Fruit fly (Drosophila melanogaster) Kc167 (cell line): ENCODE results near the gene cona.

Experiments
- Myc ChIP-seq: fragments of >200 bp; optimal IDR thresholded peaks from 2 replicates; lab custom pipeline; 2017; ENCODE audit warnings: missing external identifiers
- Sin3A ChIP-seq: fragments of >200 bp; optimal IDR thresholded peaks from 2 replicates; lab custom pipeline; 2018; ENCODE audit warnings: missing external identifiers
- h ChIP-seq: fragments of >200 bp; optimal IDR thresholded peaks from 3 replicates; lab custom pipeline; 2018; ENCODE audit warnings: missing external identifiers
- insv ChIP-seq: fragments of >200 bp; optimal IDR thresholded peaks from 3 replicates; lab custom pipeline; 2018; ENCODE audit warnings: missing external identifiers
- psq ChIP-seq: fragments of >200 bp; optimal IDR thresholded peaks from 2 replicates; lab custom pipeline; 2017; ENCODE audit warnings: missing external identifiers
- ttk ChIP-seq: sonication (Bioruptor generic); optimal IDR thresholded peaks from 2 replicates; lab custom pipeline; 2017; ENCODE audit warnings: missing external identifiers

The cona gene

dm6 chr3R:18385593-18385992 is at the start of gene cona:
TSS of gene cona (plus strand) at chr3R:18385828.
- TF ChIP-seq h (lab: Kevin White, UChicago) (no peak), insv (lab: Kevin White, UChicago) (no peak), Sin3A (lab: Kevin White, UChicago) (no peak), psq (no peak), ttk (lab: Kevin White, UChicago) (no peak), Myc (lab: Kevin White, UChicago) (no peak)

- TF ChIP-seq psq (no peak), Myc (lab: Kevin White, UChicago) (no peak)
Observed at dm6 chr3R:18338493-18338892, 47.1 kb upstream of the cona start.

DNA sequence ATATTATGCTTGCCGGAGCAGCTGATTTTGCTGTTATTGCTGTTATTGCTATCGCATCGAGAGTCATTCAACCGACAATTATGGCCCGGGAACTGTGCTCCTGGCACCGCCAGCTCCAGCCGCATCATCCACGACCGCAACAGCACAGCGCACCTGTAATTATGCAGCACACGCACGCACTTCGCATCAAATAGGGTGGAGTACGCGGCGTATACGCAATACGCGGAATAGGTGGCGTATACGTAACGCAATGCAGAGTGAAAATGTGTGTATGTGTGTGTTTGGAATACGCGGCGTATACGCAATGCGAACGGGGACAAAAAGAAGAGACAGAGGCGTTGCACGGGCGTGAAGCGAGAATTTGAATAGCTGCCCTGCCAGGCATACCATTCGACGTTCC is 29.8 kb upstream of the cona start:
- TF ChIP-seq Myc (lab: Kevin White, UChicago) (no peak), Sin3A (lab: Kevin White, UChicago) (no peak), ttk (lab: Kevin White, UChicago) (no peak), h (lab: Kevin White, UChicago) (no peak)

DNA sequence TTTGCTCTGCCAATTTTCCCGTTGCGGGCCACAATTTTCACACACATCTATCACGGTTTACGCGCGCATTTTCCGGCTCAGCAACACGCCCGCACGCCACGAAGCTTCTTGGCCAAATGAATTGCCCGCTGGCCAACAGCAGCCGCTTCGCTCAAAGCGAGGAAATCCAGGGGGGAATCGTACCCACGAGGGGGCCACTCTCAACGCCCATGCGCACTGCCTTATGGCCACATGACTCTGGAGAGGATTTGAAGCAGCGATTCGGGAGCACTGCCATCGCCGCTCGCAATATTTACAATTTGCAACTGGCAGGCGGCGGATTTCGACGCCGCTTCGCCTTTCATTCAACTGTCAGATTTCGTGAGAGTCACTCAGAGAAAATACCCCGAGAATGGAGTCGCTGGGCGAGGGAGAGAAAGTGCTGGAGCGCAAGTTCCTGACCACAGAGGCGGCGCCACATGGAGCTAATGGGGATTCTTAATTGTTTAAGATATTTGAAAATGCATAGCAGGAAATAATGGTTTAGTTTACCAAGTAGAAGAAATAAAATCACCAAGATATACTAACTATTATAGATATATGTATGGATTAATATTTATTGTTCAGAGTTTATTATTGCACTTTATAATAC is 24.9 kb upstream of the cona start, which contains the start of gene CG15803:
Gene CG15803 (minus strand): TSS at position 99 of the 631 bp plus-strand sequence.
- TF ChIP-seq h (lab: Kevin White, UChicago): no peak
- TF ChIP-seq ttk (lab: Kevin White, UChicago): no peak
- TF ChIP-seq psq: no peak
- TF ChIP-seq Myc (lab: Kevin White, UChicago): no peak
- TF ChIP-seq insv (lab: Kevin White, UChicago): no peak
- TF ChIP-seq Sin3A (lab: Kevin White, UChicago): no peak

- no peak for TF ChIP-seq psq
- TF ChIP-seq ttk (lab: Kevin White, UChicago): no peak
- no peak for TF ChIP-seq h (lab: Kevin White, UChicago)
- TF ChIP-seq insv (lab: Kevin White, UChicago): no peak
- TF ChIP-seq Myc (lab: Kevin White, UChicago): no peak
- no peak for TF ChIP-seq Sin3A (lab: Kevin White, UChicago)
Observed at dm6 chr3R:18361694-18362093, 23.9 kb upstream of the cona start, which contains the start of gene hmw. TSS of gene hmw (plus strand) at chr3R:18361994.

DNA sequence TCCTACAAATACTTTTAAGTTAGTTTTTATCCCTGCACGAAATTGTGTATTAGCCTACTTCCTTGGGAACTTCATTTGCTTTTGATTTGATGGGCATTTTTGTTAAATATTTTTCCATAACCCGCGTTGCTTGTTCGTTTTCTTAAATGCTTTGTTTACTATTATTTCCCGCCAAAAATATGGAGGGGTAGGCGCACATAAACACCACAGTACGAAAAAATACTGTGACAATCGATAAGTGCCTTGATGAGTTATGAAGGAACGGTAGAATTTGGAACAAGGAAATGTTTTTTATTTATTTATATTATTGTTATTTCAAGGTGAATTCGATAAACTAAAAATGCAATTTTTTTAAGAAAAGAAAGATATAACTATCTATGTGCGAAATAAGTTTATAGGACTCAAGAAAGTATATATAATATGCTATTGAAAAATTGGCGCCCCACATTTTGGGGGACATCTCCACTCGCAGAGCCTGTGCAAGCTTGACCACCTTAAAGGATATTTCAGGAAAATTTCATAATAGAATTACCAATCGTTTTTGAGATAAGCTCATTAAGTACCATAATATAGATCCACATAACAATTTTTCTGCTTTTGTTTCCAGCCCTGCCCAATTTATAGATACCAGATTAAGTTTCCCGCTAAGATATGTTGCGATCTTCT is 19.5 kb upstream of the cona start, which contains the start of the genes WRNexo and Nup43:
Gene WRNexo (minus strand): TSS at position 185 of the 666 bp plus-strand sequence.
Gene Nup43 (plus strand): TSS at position 661 of the 666 bp plus-strand sequence.
- TF ChIP-seq Myc (lab: Kevin White, UChicago) (no peak), insv (lab: Kevin White, UChicago) (no peak), ttk (lab: Kevin White, UChicago) (no peak), psq (no peak), h (lab: Kevin White, UChicago) (no peak), Sin3A (lab: Kevin White, UChicago) (no peak)

- TF ChIP-seq h (lab: Kevin White, UChicago) (no peak), Myc (lab: Kevin White, UChicago) (no peak), Sin3A (lab: Kevin White, UChicago) (no peak), psq (no peak), ttk (lab: Kevin White, UChicago) (no peak), insv (lab: Kevin White, UChicago) (no peak)
Observed at dm6 chr3R:18366644-18366985, 19.0 kb upstream of the cona start.

dm6 chr3R:18368595-18368994 is 17.0 kb upstream of the cona start:
- no peak for TF ChIP-seq psq
- no peak for TF ChIP-seq ttk (lab: Kevin White, UChicago)
- TF ChIP-seq h (lab: Kevin White, UChicago): no peak

- TF ChIP-seq Sin3A (lab: Kevin White, UChicago): no peak
- TF ChIP-seq ttk (lab: Kevin White, UChicago): no peak
- TF ChIP-seq insv (lab: Kevin White, UChicago): no peak
- no peak for TF ChIP-seq h (lab: Kevin White, UChicago)
- no peak for TF ChIP-seq Myc (lab: Kevin White, UChicago)
- no peak for TF ChIP-seq psq
Observed at dm6 chr3R:18371346-18371745, 14.3 kb upstream of the cona start.

DNA sequence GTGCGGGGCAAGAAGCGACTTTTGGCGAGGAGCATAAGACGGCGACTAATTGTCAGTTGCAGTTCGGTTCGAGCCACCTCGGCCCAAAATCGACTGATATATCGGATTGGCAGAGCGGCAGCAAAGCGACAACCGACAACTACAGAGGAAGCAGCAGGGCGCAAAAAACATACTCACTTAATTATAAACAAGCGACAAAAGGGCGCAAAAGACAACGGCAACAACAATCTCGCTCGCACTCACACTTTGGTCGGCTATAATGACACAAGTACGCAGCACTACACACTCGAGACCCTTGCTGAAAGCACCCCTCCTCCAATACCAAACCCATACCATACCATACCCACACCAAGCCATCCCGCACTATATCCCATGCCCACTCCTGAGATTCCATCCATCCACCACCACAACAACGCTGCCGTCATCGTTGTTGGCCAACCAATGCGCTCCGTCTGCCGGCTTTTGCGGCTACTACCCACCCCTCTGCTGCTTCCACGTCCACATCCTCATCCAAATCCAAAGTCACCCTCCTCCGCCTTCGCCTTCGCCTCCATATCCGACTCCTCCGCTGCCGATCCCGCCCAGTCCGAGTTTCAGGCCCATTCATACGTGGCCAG is 12.8 kb upstream of the cona start, which contains the start of gene gl:
Gene gl (minus strand): TSS at position 51 of the 617 bp plus-strand sequence.
- TF ChIP-seq Myc (lab: Kevin White, UChicago) (no peak), ttk (lab: Kevin White, UChicago) (no peak), h (lab: Kevin White, UChicago) (no peak), insv (lab: Kevin White, UChicago) (no peak), psq (no peak), Sin3A (lab: Kevin White, UChicago) (no peak)

DNA sequence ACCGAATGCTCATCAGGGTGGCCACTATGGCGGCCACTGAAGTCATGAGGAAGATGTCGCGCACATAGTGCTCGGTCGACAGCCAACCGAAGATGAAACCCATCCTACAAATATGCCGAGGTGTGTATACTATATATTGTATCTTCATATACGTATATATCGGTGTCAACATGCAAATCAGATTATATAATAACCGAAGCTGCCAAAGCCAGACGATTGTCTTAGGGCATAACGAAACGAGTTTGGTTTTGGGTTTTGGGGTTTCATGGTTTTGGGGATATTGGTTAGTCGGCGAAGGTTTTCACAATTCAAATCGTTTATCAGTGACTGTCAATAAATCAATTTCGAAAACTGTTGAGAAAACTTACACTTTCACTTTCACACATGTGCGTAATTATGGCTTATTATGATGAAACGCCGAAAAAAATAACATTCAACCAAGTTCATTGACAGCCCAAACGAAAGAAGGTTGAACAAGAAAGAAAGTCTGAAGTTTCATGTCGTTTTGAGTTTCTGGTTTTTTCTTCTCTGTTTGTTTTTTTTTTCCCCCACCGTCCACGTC is 5.3 kb upstream of the cona start:
- TF ChIP-seq psq: no peak
- no peak for TF ChIP-seq ttk (lab: Kevin White, UChicago)
- TF ChIP-seq insv (lab: Kevin White, UChicago): no peak
- TF ChIP-seq Myc (lab: Kevin White, UChicago): no peak
- no peak for TF ChIP-seq h (lab: Kevin White, UChicago)
- TF ChIP-seq Sin3A (lab: Kevin White, UChicago): no peak
